Worm (Caenorhabditis elegans) whole organism, L2 larva: Measurements from ENCODE around the gene nrde-3.

ENCODE experiments used
- C34F6.9 ChIP-seq: fragments of 150-350 bp; optimal IDR thresholded peaks from 2 replicates; lab custom pipeline; 2014; ENCODE audit warnings: missing biosample characterization, missing genetic modification characterization
- F13H6.1 ChIP-seq: sonication (generic microtip); optimal IDR thresholded peaks from 2 replicates; lab custom pipeline; 2016; ENCODE audit warnings: missing genetic modification characterization, missing compliant biosample characterization
- R02D3.7 ChIP-seq: fragments of 150-350 bp; optimal IDR thresholded peaks from 2 replicates; lab custom pipeline; 2014; ENCODE audit warnings: missing biosample characterization, missing genetic modification characterization
- Y55F3AM.14 ChIP-seq: fragments of 200-800 bp; sonication (Bioruptor generic); optimal IDR thresholded peaks from 2 replicates; lab custom pipeline; 2018; ENCODE audit warnings: mild to moderate bottlenecking, missing genetic modification characterization, missing compliant biosample characterization
- ZK546.5 ChIP-seq: sonication (generic microtip); optimal IDR thresholded peaks from 2 replicates; lab custom pipeline; 2017; ENCODE audit warnings: missing biosample characterization, missing genetic modification characterization
- alr-1 ChIP-seq: fragments of 150-350 bp; optimal IDR thresholded peaks from 2 replicates; lab custom pipeline; 2014; ENCODE audit warnings: missing biosample characterization, missing genetic modification characterization
- aly-2 ChIP-seq: fragments of 150-350 bp; optimal IDR thresholded peaks from 2 replicates; lab custom pipeline; 2014; ENCODE audit warnings: missing biosample characterization, missing genetic modification characterization
- ama-1 ChIP-seq: fragments of 150-350 bp; optimal IDR thresholded peaks from 2 replicates; lab custom pipeline; 2018; ENCODE audit warnings: inconsistent platforms
- blmp-1 ChIP-seq: sonication (generic microtip); optimal IDR thresholded peaks from 2 replicates; lab custom pipeline; 2017; ENCODE audit warnings: missing genetic modification characterization, mild to moderate bottlenecking, missing compliant biosample characterization, antibody characterized with exemption, moderate library complexity; ENCODE audit not compliant: insufficient read depth
- ceh-16 ChIP-seq: fragments of 150-350 bp; optimal IDR thresholded peaks from 2 replicates; lab custom pipeline; 2014; ENCODE audit warnings: missing biosample characterization, missing genetic modification characterization
- ceh-82 ChIP-seq: fragments of 150-350 bp; optimal IDR thresholded peaks from 2 replicates; lab custom pipeline; 2014; ENCODE audit warnings: missing biosample characterization, missing genetic modification characterization
- crh-2 ChIP-seq: sonication (generic microtip); optimal IDR thresholded peaks from 2 replicates; lab custom pipeline; 2017; ENCODE audit warnings: missing biosample characterization, missing genetic modification characterization
- dmd-4 ChIP-seq: sonication (generic microtip); optimal IDR thresholded peaks from 2 replicates; lab custom pipeline; 2017; ENCODE audit warnings: missing biosample characterization, missing genetic modification characterization
- egl-27 ChIP-seq: sonication (generic microtip); optimal IDR thresholded peaks from 3 replicates; lab custom pipeline; 2017; ENCODE audit warnings: missing biosample characterization, missing genetic modification reagents, missing genetic modification characterization
- elt-1 ChIP-seq: fragments of 150-350 bp; optimal IDR thresholded peaks from 2 replicates; lab custom pipeline; 2014; ENCODE audit warnings: missing biosample characterization, missing genetic modification characterization
- elt-3 ChIP-seq: sonication (generic microtip); optimal IDR thresholded peaks from 2 replicates; lab custom pipeline; 2017; ENCODE audit warnings: missing biosample characterization, missing genetic modification characterization
- fos-1 ChIP-seq: fragments of 150-350 bp; optimal IDR thresholded peaks from 2 replicates; lab custom pipeline; 2014; ENCODE audit warnings: missing biosample characterization, missing genetic modification characterization
- gmeb-1 ChIP-seq: fragments of 150-350 bp; optimal IDR thresholded peaks from 2 replicates; lab custom pipeline; 2014; ENCODE audit warnings: missing biosample characterization, missing genetic modification characterization
- lin-11 ChIP-seq: fragments of 150-350 bp; sonication (generic microtip); optimal IDR thresholded peaks from 2 replicates; lab custom pipeline; 2014; ENCODE audit warnings: missing biosample characterization, missing genetic modification characterization, inconsistent platforms, mixed read lengths
- lin-13 ChIP-seq: fragments of 150-350 bp; optimal IDR thresholded peaks from 2 replicates; lab custom pipeline; 2014; ENCODE audit warnings: missing biosample characterization, missing genetic modification reagents, missing genetic modification characterization
- lin-39 ChIP-seq: fragments of 150-350 bp; optimal IDR thresholded peaks from 2 replicates; lab custom pipeline; 2014; ENCODE audit warnings: missing biosample characterization, missing genetic modification reagents, missing genetic modification characterization
- lsy-2 ChIP-seq, 2 experiments: fragments of 150-350 bp in 1 of 2; sonication (generic microtip) in 1 of 2; optimal IDR thresholded peaks; 2 replicates each; lab custom pipeline; 2014 to 2017; ENCODE audit warnings: missing biosample characterization in 2 of 2, missing genetic modification characterization in 2 of 2
- mab-5 ChIP-seq: fragments of 150-350 bp; optimal IDR thresholded peaks from 2 replicates; lab custom pipeline; 2014; ENCODE audit warnings: missing biosample characterization, missing genetic modification characterization
- mbf-1 ChIP-seq: sonication (generic microtip); optimal IDR thresholded peaks from 2 replicates; lab custom pipeline; 2017; ENCODE audit warnings: missing biosample characterization, missing genetic modification characterization
- mdl-1 ChIP-seq, 2 experiments: fragments of 150-350 bp in 1 of 2; sonication (generic microtip) in 1 of 2; optimal IDR thresholded peaks; 2 replicates each; lab custom pipeline; 2017; ENCODE audit warnings: missing biosample characterization in 2 of 2, missing genetic modification characterization in 2 of 2
- nhr-10 ChIP-seq: sonication (generic microtip); optimal IDR thresholded peaks from 2 replicates; lab custom pipeline; 2017; ENCODE audit warnings: missing biosample characterization, missing genetic modification characterization
- nhr-11 ChIP-seq: fragments of 150-350 bp; optimal IDR thresholded peaks from 2 replicates; lab custom pipeline; 2014; ENCODE audit warnings: missing biosample characterization, missing genetic modification characterization
- nhr-12 ChIP-seq: fragments of 150-350 bp; optimal IDR thresholded peaks from 2 replicates; lab custom pipeline; 2014; ENCODE audit warnings: missing biosample characterization, missing genetic modification characterization
- nhr-129 ChIP-seq: fragments of 150-350 bp; optimal IDR thresholded peaks from 2 replicates; lab custom pipeline; 2014; ENCODE audit warnings: missing biosample characterization, missing genetic modification characterization
- nhr-21 ChIP-seq: fragments of 150-350 bp; optimal IDR thresholded peaks from 2 replicates; lab custom pipeline; 2014; ENCODE audit warnings: missing biosample characterization, missing genetic modification characterization
- nhr-23 ChIP-seq: fragments of 150-350 bp; optimal IDR thresholded peaks from 2 replicates; lab custom pipeline; 2014; ENCODE audit warnings: missing biosample characterization, missing genetic modification reagents, missing genetic modification characterization
- nhr-237 ChIP-seq: fragments of 150-350 bp; optimal IDR thresholded peaks from 2 replicates; lab custom pipeline; 2014; ENCODE audit warnings: missing biosample characterization, missing genetic modification characterization
- nhr-25 ChIP-seq: fragments of 150-350 bp; sonication (generic microtip); optimal IDR thresholded peaks from 3 replicates; lab custom pipeline; 2014; ENCODE audit warnings: missing biosample characterization, missing genetic modification characterization
- nhr-6 ChIP-seq: fragments of 150-350 bp; optimal IDR thresholded peaks from 2 replicates; lab custom pipeline; 2014; ENCODE audit warnings: missing biosample characterization, missing genetic modification characterization
- nhr-77 ChIP-seq: fragments of 150-350 bp; optimal IDR thresholded peaks from 2 replicates; lab custom pipeline; 2014; ENCODE audit warnings: missing biosample characterization, missing genetic modification characterization
- peb-1 ChIP-seq: fragments of 150-350 bp; optimal IDR thresholded peaks from 2 replicates; lab custom pipeline; 2014; ENCODE audit warnings: missing biosample characterization, missing genetic modification characterization
- sem-4 ChIP-seq: fragments of 150-350 bp; optimal IDR thresholded peaks from 2 replicates; lab custom pipeline; 2014; ENCODE audit warnings: missing biosample characterization, missing genetic modification reagents, missing genetic modification characterization
- skn-1 ChIP-seq: sonication (generic microtip); optimal IDR thresholded peaks from 2 replicates; lab custom pipeline; 2017; ENCODE audit warnings: missing biosample characterization, missing genetic modification characterization
- sma-3 ChIP-seq: sonication (generic microtip); optimal IDR thresholded peaks from 2 replicates; lab custom pipeline; 2016; ENCODE audit warnings: missing genetic modification reagents, missing genetic modification characterization, missing compliant biosample characterization
- sma-9 ChIP-seq, 2 experiments: fragments of 150-350 bp in 1 of 2; sonication (generic microtip) in 1 of 2; optimal IDR thresholded peaks; 2 replicates each; lab custom pipeline; 2014 to 2016; ENCODE audit warnings: missing genetic modification characterization in 2 of 2, mild to moderate bottlenecking in 1 of 2, missing biosample characterization in 1 of 2, missing compliant biosample characterization in 1 of 2, missing genetic modification reagents in 1 of 2, moderate library complexity in 1 of 2
- snpc-4 ChIP-seq: fragments of 150-350 bp; optimal IDR thresholded peaks from 2 replicates; lab custom pipeline; 2014; ENCODE audit warnings: missing biosample characterization, missing genetic modification characterization
- unc-39 ChIP-seq: fragments of 150-350 bp; optimal IDR thresholded peaks from 2 replicates; lab custom pipeline; 2014; ENCODE audit warnings: missing biosample characterization, missing genetic modification characterization
- unc-55 ChIP-seq: fragments of 150-350 bp; sonication (generic microtip); optimal IDR thresholded peaks from 3 replicates; lab custom pipeline; 2014; ENCODE audit warnings: missing biosample characterization, missing genetic modification reagents, missing genetic modification characterization
- unc-62 ChIP-seq: fragments of 150-350 bp; optimal IDR thresholded peaks from 2 replicates; lab custom pipeline; 2014; ENCODE audit warnings: missing biosample characterization, missing genetic modification reagents, missing genetic modification characterization
- zag-1 ChIP-seq: fragments of 150-350 bp; optimal IDR thresholded peaks from 2 replicates; lab custom pipeline; 2014; ENCODE audit warnings: missing biosample characterization, missing genetic modification characterization
- ztf-1 ChIP-seq: fragments of 200-800 bp; sonication (Bioruptor generic); conservative IDR thresholded peaks from 2 replicates; pipeline ENCODE4 v1.3.6; 2022; ENCODE audit warnings: missing genetic modification characterization, missing compliant biosample characterization
- ztf-11 ChIP-seq: sonication (generic microtip); optimal IDR thresholded peaks from 2 replicates; lab custom pipeline; 2017; ENCODE audit warnings: missing biosample characterization, missing genetic modification characterization
- ztf-4 ChIP-seq: fragments of 150-350 bp; optimal IDR thresholded peaks from 2 replicates; lab custom pipeline; 2014; ENCODE audit warnings: missing biosample characterization, missing genetic modification characterization

Gene nrde-3

DNA sequence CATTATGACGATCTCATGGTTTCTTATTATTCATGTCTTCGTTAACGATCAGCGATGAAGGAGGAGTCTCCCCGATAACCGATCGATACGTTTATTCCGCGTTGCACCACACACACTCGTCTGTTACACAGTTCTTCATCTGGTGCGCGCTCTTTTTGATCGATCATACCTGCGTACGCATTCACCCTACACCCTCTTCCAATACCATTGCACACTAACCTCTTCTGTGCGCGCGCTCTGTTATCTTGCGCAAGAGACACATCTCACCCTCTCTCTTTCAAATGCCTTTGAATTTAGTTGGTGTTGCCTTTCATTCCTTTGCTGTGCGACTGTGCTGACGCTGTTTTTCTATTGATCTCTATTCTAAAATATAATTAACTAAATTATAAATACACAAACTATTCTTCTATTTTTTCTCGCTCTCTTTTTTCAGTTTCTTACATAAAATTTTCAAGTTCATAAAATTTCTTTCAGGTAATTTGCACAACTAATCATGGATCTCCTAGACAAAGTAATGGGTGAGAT, at the start of gene nrde-3:
nrde-3 (plus strand) TSS at position 475 of the 525 bp plus-strand sequence.
- TF ChIP-seq fos-1 (tag; lab: Kevin White, UChicago) (no peak), unc-39 (tag; lab: Kevin White, UChicago) (no peak), peb-1 (no peak), mbf-1 (tag; lab: Kevin White, UChicago) (no peak), ztf-1 (GFP tag; lab: Robert Waterston, UW) (no peak), sma-3 (no peak), dmd-4 (no peak), F13H6.1 (no peak), nhr-23 (no peak), elt-1 (tag; lab: Kevin White, UChicago) (no peak), lin-39 (no peak), ceh-82 (tag; lab: Kevin White, UChicago) (no peak), gmeb-1 (tag; lab: Kevin White, UChicago) (no peak), nhr-129 (tag; lab: Kevin White, UChicago) (no peak)

DNA sequence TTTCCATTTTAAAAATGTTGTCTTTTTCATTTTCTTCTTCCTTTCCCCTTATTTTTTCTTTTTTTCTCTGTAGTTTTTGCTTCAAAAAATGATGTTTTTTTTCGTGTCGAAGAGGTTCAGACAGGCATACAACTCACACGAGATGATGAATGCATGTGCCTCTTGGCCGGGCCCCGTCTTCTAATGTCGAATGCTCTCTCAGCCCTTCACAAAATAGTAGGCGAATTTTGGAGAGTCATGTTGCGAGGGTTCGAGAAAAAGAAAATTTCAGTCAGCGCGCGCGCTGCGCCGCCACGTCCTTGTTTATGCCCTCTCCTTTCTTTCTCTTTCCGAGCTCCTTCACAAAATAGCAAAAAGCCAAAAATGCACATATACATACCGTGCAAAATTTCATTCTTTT, 48.0 kb upstream of the nrde-3 start:
- TF ChIP-seq blmp-1 (no peak), unc-55 (GFP tag; lab: Kevin White, UChicago) (peak; percentile 72), sma-3 (no peak), nhr-77 (tag; lab: Kevin White, UChicago) (no peak), peb-1 (no peak), nhr-25 (tag; lab: Kevin White, UChicago) (no peak), crh-2 (tag; lab: Kevin White, UChicago) (peak; percentile 87), ztf-11 (no peak), elt-1 (tag; lab: Kevin White, UChicago) (no peak), nhr-11 (no peak), mdl-1 (tag; optimal IDR thresholded peaks at IDR 0.05; lab: Kevin White, UChicago) (peak; percentile 84 to 96), nhr-237 (no peak), snpc-4 (no peak), dmd-4 (no peak), unc-39 (tag; lab: Kevin White, UChicago) (no peak), lin-13 (GFP tag; lab: Kevin White, UChicago) (peak; percentile 42), R02D3.7 (tag; lab: Kevin White, UChicago) (no peak), ceh-82 (tag; lab: Kevin White, UChicago) (no peak), ama-1 (lab: Kevin White, UChicago) (peak; percentile 7), gmeb-1 (tag; lab: Kevin White, UChicago) (no peak), zag-1 (tag; lab: Kevin White, UChicago) (peak; percentile 46), nhr-10 (no peak), sma-9 (GFP tag; optimal IDR thresholded peaks at IDR 0.05; lab: Kevin White, UChicago) (peak; percentile 64), sma-9 (tag; optimal IDR thresholded peaks at IDR 0.05; lab: Kevin White, UChicago) (no peak), skn-1 (tag; lab: Kevin White, UChicago) (no peak), ZK546.5 (tag; lab: Kevin White, UChicago) (no peak), ztf-1 (GFP tag; lab: Robert Waterston, UW) (no peak), mab-5 (tag; lab: Kevin White, UChicago) (no peak), lin-39 (no peak), nhr-6 (tag; lab: Kevin White, UChicago) (no peak), egl-27 (tag; lab: Kevin White, UChicago) (peak; percentile 22), alr-1 (tag; lab: Kevin White, UChicago) (no peak), ztf-4 (tag; lab: Kevin White, UChicago) (no peak), nhr-12 (tag; lab: Kevin White, UChicago) (no peak), elt-3 (tag; lab: Kevin White, UChicago) (no peak), ceh-16 (tag; lab: Kevin White, UChicago) (no peak), nhr-23 (no peak), unc-62 (GFP tag; lab: Kevin White, UChicago) (no peak), F13H6.1 (peak; percentile 53), lin-11 (tag; lab: Kevin White, UChicago) (peak; percentile 72), fos-1 (tag; lab: Kevin White, UChicago) (peak; percentile 54), nhr-21 (peak; percentile 20), aly-2 (tag; lab: Kevin White, UChicago) (no peak), mbf-1 (tag; lab: Kevin White, UChicago) (no peak), lsy-2 (tag; optimal IDR thresholded peaks at IDR 0.05; lab: Kevin White, UChicago) (peak in 1 of 2 experiments; percentile 67), nhr-129 (tag; lab: Kevin White, UChicago) (peak; percentile 77), sem-4 (tag; lab: Kevin White, UChicago) (peak; percentile 12), Y55F3AM.14 (GFP tag; lab: Kevin White, UChicago) (no peak), C34F6.9 (tag; lab: Kevin White, UChicago) (peak; percentile 83)
